Worm (Caenorhabditis elegans) whole organism, late embryonic: ENCODE results near the gene Y41D4B.17.

Source experiments
- ceh-14 ChIP-seq: sonication (generic microtip); optimal IDR thresholded peaks from 2 replicates; lab custom pipeline; 2016; ENCODE audit warnings: missing genotype, missing genetic modification characterization, missing compliant biosample characterization
- pag-3 ChIP-seq: sonication (generic microtip); optimal IDR thresholded peaks from 2 replicates; lab custom pipeline; 2016; ENCODE audit warnings: missing compliant biosample characterization, missing genetic modification characterization, borderline replicate concordance
- pha-4 ChIP-seq: fragments of 150-350 bp; optimal IDR thresholded peaks from 2 replicates; lab custom pipeline; 2018; ENCODE audit warnings: missing biosample characterization, missing genetic modification reagents, missing genetic modification characterization
- sdc-2 ChIP-seq: sonication (generic microtip); optimal IDR thresholded peaks from 2 replicates; lab custom pipeline; 2016; ENCODE audit warnings: missing genotype, missing genetic modification characterization, missing compliant biosample characterization

DNA sequence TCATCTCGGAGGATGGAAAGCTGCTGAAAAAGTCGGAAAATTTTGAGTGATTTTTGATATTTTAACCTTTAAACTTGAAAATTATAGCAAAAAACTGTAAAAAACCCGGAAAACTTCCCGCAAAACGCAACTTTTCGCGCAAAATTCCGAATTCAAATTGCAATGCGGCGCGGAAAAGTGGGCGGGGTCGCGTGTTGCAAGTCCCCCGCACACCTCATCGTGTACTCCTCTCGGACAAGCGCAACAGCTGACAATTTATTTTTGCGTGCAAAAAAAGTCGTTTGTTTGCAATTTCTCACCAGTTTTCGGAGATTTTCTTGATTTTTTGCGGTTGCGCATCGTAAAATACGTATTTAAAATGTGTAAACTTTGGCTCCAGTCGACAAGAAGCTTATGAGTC, 35.9 kb downstream of the Y41D4B.17 start, which contains the start of gene npp-8:
- peak; percentile 75 for TF ChIP-seq sdc-2
- TF ChIP-seq pha-4 = no peak
- no peak for TF ChIP-seq pag-3 (tag; lab: Kevin White, UChicago)
- TF ChIP-seq ceh-14 = peak; percentile 91
